5 fruit fly cellular contexts compared by ENCODE assay signal in genomic region chr3R:21348367-21349038, dm6.
A peak's percentile ranks its signal among the peaks of the same experiment; 100 is the strongest.
TF ChIP-seq lines count a peak whose summit lies in the region.

No protein-coding gene starts in this region.

- no peak for TF ChIP-seq CTCF in whole organism, embryonic (GFP tag; optimal IDR thresholded peaks at IDR 0.05; lab: Kevin White, UChicago)

TF ChIP-seq in whole organism, adult, 20 proteins besides CTCF, POLR2A, EP300 and RAD21:
- no peak for TF ChIP-seq Crg-1 (GFP tag; optimal IDR thresholded peaks at IDR 0.05; lab: Kevin White, UChicago)
- TF ChIP-seq toe (GFP tag; optimal IDR thresholded peaks at IDR 0.05; lab: Kevin White, UChicago), result no peak
- no peak for TF ChIP-seq CG7101 (tag; optimal IDR thresholded peaks at IDR 0.05; lab: Kevin White, UChicago)
- peak; percentile 33 for TF ChIP-seq bab1 (GFP tag; optimal IDR thresholded peaks at IDR 0.05; lab: Kevin White, UChicago)
- TF ChIP-seq pad (GFP tag; optimal IDR thresholded peaks at IDR 0.05; lab: Kevin White, UChicago), result no peak
- peak; percentile 45 for TF ChIP-seq tj (GFP tag; optimal IDR thresholded peaks at IDR 0.05; lab: Kevin White, UChicago)

TF ChIP-seq in whole organism, embryonic, 481 proteins besides CTCF, POLR2A, EP300 and RAD21 (continues in another document):
- peak; percentile 90 for TF ChIP-seq Deaf1 (tag; optimal IDR thresholded peaks at IDR 0.05; lab: Kevin White, UChicago)
- TF ChIP-seq CG15514 (GFP tag; optimal IDR thresholded peaks at IDR 0.05; lab: Kevin White, UChicago), result peak; percentile 2
- TF ChIP-seq sqz (GFP tag; optimal IDR thresholded peaks at IDR 0.05; lab: Kevin White, UChicago), result peak; percentile 7
- TF ChIP-seq CG17385 (GFP tag; optimal IDR thresholded peaks at IDR 0.05; lab: Kevin White, UChicago), result peak; percentile 89
- TF ChIP-seq bsh (GFP tag; optimal IDR thresholded peaks at IDR 0.05; lab: Kevin White, UChicago), result no peak
- TF ChIP-seq pros (GFP tag; optimal IDR thresholded peaks at IDR 0.05; lab: Kevin White, UChicago), result no peak
- peak; percentile 15 for TF ChIP-seq lbe (GFP tag; optimal IDR thresholded peaks at IDR 0.05; lab: Kevin White, UChicago)
- no peak for TF ChIP-seq shn (GFP tag; optimal IDR thresholded peaks at IDR 0.05; lab: Kevin White, UChicago)
- TF ChIP-seq dimm (GFP tag; IDR thresholded peaks at IDR 0.05; lab: Robert Waterston, UW), result no peak
- peak; percentile 33 for TF ChIP-seq lab (GFP tag; optimal IDR thresholded peaks at IDR 0.05; lab: Kevin White, UChicago)
- TF ChIP-seq CG12219 (GFP tag; optimal IDR thresholded peaks at IDR 0.05; lab: Kevin White, UChicago), result no peak
- no peak for TF ChIP-seq psq (GFP tag; optimal IDR thresholded peaks at IDR 0.05; lab: Kevin White, UChicago)
- no peak for TF ChIP-seq tgo (GFP tag; IDR thresholded peaks at IDR 0.05; lab: Robert Waterston, UW)
- TF ChIP-seq ERR (GFP tag; optimal IDR thresholded peaks at IDR 0.05; lab: Kevin White, UChicago), result no peak
- TF ChIP-seq CG8290 (GFP tag; optimal IDR thresholded peaks at IDR 0.05; lab: Kevin White, UChicago), result no peak
- TF ChIP-seq CG8290 (tag; optimal IDR thresholded peaks at IDR 0.05; lab: Kevin White, UChicago), result peak in 1 of 2 experiments; percentile 44
- no peak for TF ChIP-seq lilli (GFP tag; optimal IDR thresholded peaks at IDR 0.05; lab: Kevin White, UChicago)
- TF ChIP-seq CG18476 (GFP tag; optimal IDR thresholded peaks at IDR 0.05; lab: Kevin White, UChicago), result no peak
- 0 out of 3 replicates have a peak, but pooled peaks have one; percentile 20 for TF ChIP-seq CG11093 (GFP tag; IDR thresholded peaks at IDR 0.05; lab: Robert Waterston, UW)
- no peak for TF ChIP-seq CG13624 (GFP tag; optimal IDR thresholded peaks at IDR 0.05; lab: Kevin White, UChicago)
- TF ChIP-seq abd-A (tag; optimal IDR thresholded peaks at IDR 0.05; lab: Kevin White, UChicago), result peak; percentile 30
- TF ChIP-seq odd (GFP tag; optimal IDR thresholded peaks at IDR 0.05; lab: Kevin White, UChicago), result no peak

TF ChIP-seq in whole organism, prepupa, 60 proteins besides CTCF, POLR2A, EP300 and RAD21:
- TF ChIP-seq Lpt (GFP tag; optimal IDR thresholded peaks at IDR 0.05; lab: Kevin White, UChicago) (peak; percentile 1), dsx (GFP tag; optimal IDR thresholded peaks at IDR 0.05; lab: Kevin White, UChicago; ENCODE audit: poor library complexity, severe bottlenecking) (peak; percentile 99), Hr4 (GFP tag; optimal IDR thresholded peaks at IDR 0.05; lab: Kevin White, UChicago) (no peak), cyc (GFP tag; optimal IDR thresholded peaks at IDR 0.05; lab: Kevin White, UChicago) (no peak), CG6854 (GFP tag; optimal IDR thresholded peaks at IDR 0.05; lab: Kevin White, UChicago) (peak; percentile 61), topi (GFP tag; optimal IDR thresholded peaks at IDR 0.05; lab: Kevin White, UChicago) (no peak), CG10631 (GFP tag; optimal IDR thresholded peaks at IDR 0.05; lab: Kevin White, UChicago) (no peak), OdsH (GFP tag; optimal IDR thresholded peaks at IDR 0.05; lab: Kevin White, UChicago) (no peak), ss (GFP tag; optimal IDR thresholded peaks at IDR 0.05; lab: Kevin White, UChicago) (peak in 1 of 2 experiments; percentile 72), CG7368 (GFP tag; optimal IDR thresholded peaks at IDR 0.05; lab: Kevin White, UChicago) (no peak), fd85E (GFP tag; optimal IDR thresholded peaks at IDR 0.05; lab: Kevin White, UChicago) (peak; percentile 4), Met (GFP tag; optimal IDR thresholded peaks at IDR 0.05; lab: Kevin White, UChicago) (peak; percentile 17), CG9139 (GFP tag; optimal IDR thresholded peaks at IDR 0.05; lab: Kevin White, UChicago) (no peak), svp (GFP tag; lab: Kevin White, UChicago) (peak; percentile 46), vri (GFP tag; optimal IDR thresholded peaks at IDR 0.05; lab: Kevin White, UChicago) (peak; percentile 19), CG6276 (GFP tag; optimal IDR thresholded peaks at IDR 0.05; lab: Kevin White, UChicago) (peak; percentile 10)

TF ChIP-seq in whole organism, pupa, 21 proteins besides CTCF, POLR2A, EP300 and RAD21:
- no peak for TF ChIP-seq Ets98B (GFP tag; IDR thresholded peaks at IDR 0.05; lab: Robert Waterston, UW)
- TF ChIP-seq CG10348 (GFP tag; IDR thresholded peaks at IDR 0.05; lab: Robert Waterston, UW), result no peak
- TF ChIP-seq Pif1B (GFP tag; optimal IDR thresholded peaks at IDR 0.05; lab: Kevin White, UChicago), result no peak
- TF ChIP-seq D1 (tag; optimal IDR thresholded peaks at IDR 0.05; lab: Kevin White, UChicago), result no peak
- peak; percentile 44 for TF ChIP-seq CG13204 (GFP tag; optimal IDR thresholded peaks at IDR 0.05; lab: Kevin White, UChicago)
- TF ChIP-seq CG8159 (tag; optimal IDR thresholded peaks at IDR 0.05; lab: Kevin White, UChicago), result no peak
- no peak for TF ChIP-seq Pif1A (GFP tag; optimal IDR thresholded peaks at IDR 0.05; lab: Kevin White, UChicago)
- TF ChIP-seq EcR (GFP tag; optimal IDR thresholded peaks at IDR 0.05; lab: Kevin White, UChicago), result peak; percentile 37
- TF ChIP-seq CG34367 (tag; optimal IDR thresholded peaks at IDR 0.05; lab: Kevin White, UChicago), result no peak
- no peak for TF ChIP-seq fd96Ca (GFP tag; IDR thresholded peaks at IDR 0.05; lab: Robert Waterston, UW)
- no peak for TF ChIP-seq gl (tag; optimal IDR thresholded peaks at IDR 0.05; lab: Kevin White, UChicago)

TF ChIP-seq in whole organism, wandering third instar larva, 38 proteins besides CTCF, POLR2A, EP300 and RAD21:
- TF ChIP-seq Hr78 (GFP tag; optimal IDR thresholded peaks at IDR 0.05; lab: Kevin White, UChicago) (no peak), brk (GFP tag; optimal IDR thresholded peaks at IDR 0.05; lab: Kevin White, UChicago) (no peak), Mio (GFP tag; optimal IDR thresholded peaks at IDR 0.05; lab: Kevin White, UChicago) (no peak), Dfd (GFP tag; optimal IDR thresholded peaks at IDR 0.05; lab: Kevin White, UChicago) (no peak), Vsx2 (GFP tag; optimal IDR thresholded peaks at IDR 0.05; lab: Kevin White, UChicago; ENCODE audit: partially characterized antibody) (peak; percentile 28), Rel (GFP tag; optimal IDR thresholded peaks at IDR 0.05; lab: Kevin White, UChicago) (no peak), Rel (tag; optimal IDR thresholded peaks at IDR 0.05; lab: Kevin White, UChicago) (peak; percentile 14), sage (GFP tag; optimal IDR thresholded peaks at IDR 0.05; lab: Kevin White, UChicago) (no peak), fru (GFP tag; optimal IDR thresholded peaks at IDR 0.05; lab: Kevin White, UChicago) (no peak), Hnf4 (GFP tag; optimal IDR thresholded peaks at IDR 0.05; lab: Kevin White, UChicago) (no peak), CG32264 (GFP tag; optimal IDR thresholded peaks at IDR 0.05; lab: Kevin White, UChicago) (no peak), CrebA (GFP tag; optimal IDR thresholded peaks at IDR 0.05; lab: Kevin White, UChicago; ENCODE audit: borderline replicate concordance) (no peak), sv (GFP tag; optimal IDR thresholded peaks at IDR 0.05; lab: Kevin White, UChicago) (no peak), HLH106 (tag; optimal IDR thresholded peaks at IDR 0.05; lab: Kevin White, UChicago) (no peak), OdsH (GFP tag; optimal IDR thresholded peaks at IDR 0.05; lab: Kevin White, UChicago) (no peak), rgr (GFP tag; optimal IDR thresholded peaks at IDR 0.05; lab: Kevin White, UChicago) (peak; percentile 2), usp (GFP tag; optimal IDR thresholded peaks at IDR 0.05; lab: Kevin White, UChicago) (no peak), Abd-B (GFP tag; optimal IDR thresholded peaks at IDR 0.05; lab: Kevin White, UChicago) (no peak), Dif (GFP tag; optimal IDR thresholded peaks at IDR 0.05; lab: Kevin White, UChicago; ENCODE audit: partially characterized antibody) (no peak), tai (GFP tag; optimal IDR thresholded peaks at IDR 0.05; lab: Kevin White, UChicago) (no peak), psq (GFP tag; optimal IDR thresholded peaks at IDR 0.05; lab: Kevin White, UChicago) (no peak), CG9705 (GFP tag; optimal IDR thresholded peaks at IDR 0.05; lab: Kevin White, UChicago) (no peak), Jra (GFP tag; optimal IDR thresholded peaks at IDR 0.05; lab: Kevin White, UChicago) (no peak), Sp1 (GFP tag; optimal IDR thresholded peaks at IDR 0.05; lab: Kevin White, UChicago) (no peak), foxo (GFP tag; optimal IDR thresholded peaks at IDR 0.05; lab: Kevin White, UChicago) (peak in 1 of 2 experiments; percentile 17), jim (GFP tag; optimal IDR thresholded peaks at IDR 0.05; lab: Kevin White, UChicago) (no peak), lola (GFP tag; optimal IDR thresholded peaks at IDR 0.05; lab: Kevin White, UChicago) (no peak), br (GFP tag; optimal IDR thresholded peaks at IDR 0.05; lab: Kevin White, UChicago) (no peak), dsf (GFP tag; optimal IDR thresholded peaks at IDR 0.05; lab: Kevin White, UChicago; ENCODE audit: borderline replicate concordance) (no peak), N (GFP tag; optimal IDR thresholded peaks at IDR 0.05; lab: Kevin White, UChicago) (no peak), ey (GFP tag; optimal IDR thresholded peaks at IDR 0.05; lab: Kevin White, UChicago) (no peak), woc (GFP tag; optimal IDR thresholded peaks at IDR 0.05; lab: Kevin White, UChicago) (no peak), h (GFP tag; optimal IDR thresholded peaks at IDR 0.05; lab: Kevin White, UChicago) (peak; percentile 35), pan (optimal IDR thresholded peaks at IDR 0.05; lab: Kevin White, UChicago) (no peak), Hr83 (GFP tag; optimal IDR thresholded peaks at IDR 0.05; lab: Kevin White, UChicago; ENCODE audit: poor library complexity, severe bottlenecking) (peak; percentile 63), Myc (optimal IDR thresholded peaks at IDR 0.05; lab: Kevin White, UChicago) (no peak), GATAd (GFP tag; optimal IDR thresholded peaks at IDR 0.05; lab: Kevin White, UChicago) (no peak), dl (GFP tag; optimal IDR thresholded peaks at IDR 0.05; lab: Kevin White, UChicago; ENCODE audit: insufficient read depth in 1 of 2, partially characterized antibody in 2 of 2) (peak in 1 of 2 experiments; percentile 69), dmrt93B (GFP tag; optimal IDR thresholded peaks at IDR 0.05; lab: Kevin White, UChicago) (no peak)
